Worm (Caenorhabditis elegans): ENCODE data around the gene smc-3.

- TF ChIP-seq W03F9.2 (tag; optimal IDR thresholded peaks at IDR 0.05), result no peak
- no peak for TF ChIP-seq him-1 (tag; optimal IDR thresholded peaks at IDR 0.05)
These were observed 22.2 kb upstream of the smc-3 start for ce11 chrIII:11268532-11268931.

All from whole organism, L4/young adult.